Worm (Caenorhabditis elegans): Measurements from ENCODE around the gene D1054.9.

The D1054.9 gene

DNA sequence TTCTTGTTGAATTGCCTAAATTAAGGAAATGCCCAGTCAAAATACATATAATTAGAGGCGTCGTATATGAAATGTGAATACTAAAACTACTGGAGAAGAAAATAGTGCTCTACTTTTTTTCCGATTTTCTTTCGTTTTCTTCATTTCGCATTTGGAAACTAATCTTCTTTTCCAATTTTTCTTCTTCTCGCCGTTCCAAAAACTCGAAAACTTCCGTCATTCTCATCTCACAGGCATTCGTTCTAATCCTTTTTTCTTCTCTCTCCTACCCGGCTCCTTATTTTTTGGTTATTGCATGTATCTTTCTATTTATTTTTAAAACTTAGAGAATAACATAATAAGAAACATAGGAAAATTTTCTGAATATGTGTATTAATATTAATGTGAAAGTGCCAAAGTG lies 42.0 kb upstream of the D1054.9 start:
- TF ChIP-seq unc-55 (GFP tag; optimal IDR thresholded peaks at IDR 0.05) (peak; percentile 91), alr-1 (tag; optimal IDR thresholded peaks at IDR 0.05) (no peak)

ce11 chrV:10824711-10825110 lies 33.9 kb upstream of the D1054.9 start, which contains the start of gene nrx-1:
Gene nrx-1, plus strand, starts transcription at chrV:10825011.
- TF ChIP-seq egl-27 (tag; optimal IDR thresholded peaks at IDR 0.05): no peak
- TF ChIP-seq ztf-4 (tag; optimal IDR thresholded peaks at IDR 0.05): no peak
- TF ChIP-seq sem-4 (tag; optimal IDR thresholded peaks at IDR 0.05): no peak
- no peak for TF ChIP-seq nhr-10 (tag; optimal IDR thresholded peaks at IDR 0.05)
- no peak for TF ChIP-seq sma-9 (GFP tag; optimal IDR thresholded peaks at IDR 0.05)
- no peak for TF ChIP-seq sma-9 (tag; optimal IDR thresholded peaks at IDR 0.05)
- no peak for TF ChIP-seq nhr-25 (tag; optimal IDR thresholded peaks at IDR 0.05)
- TF ChIP-seq mab-5 (tag; optimal IDR thresholded peaks at IDR 0.05): no peak
- no peak for TF ChIP-seq ztf-11 (tag; optimal IDR thresholded peaks at IDR 0.05)
- TF ChIP-seq blmp-1 (tag; optimal IDR thresholded peaks at IDR 0.05; ENCODE audit: insufficient read depth): no peak
- TF ChIP-seq C34F6.9 (tag; optimal IDR thresholded peaks at IDR 0.05): no peak
- TF ChIP-seq nhr-21 (tag; optimal IDR thresholded peaks at IDR 0.05): no peak
- TF ChIP-seq aly-2 (tag; optimal IDR thresholded peaks at IDR 0.05): no peak
- TF ChIP-seq lin-39 (tag; optimal IDR thresholded peaks at IDR 0.05): no peak
- no peak for TF ChIP-seq zag-1 (tag; optimal IDR thresholded peaks at IDR 0.05)
- TF ChIP-seq crh-2 (tag; optimal IDR thresholded peaks at IDR 0.05): no peak

- no peak for TF ChIP-seq lin-11 (tag; optimal IDR thresholded peaks at IDR 0.05)
- TF ChIP-seq peb-1 (tag; optimal IDR thresholded peaks at IDR 0.05): no peak
- no peak for TF ChIP-seq R02D3.7 (tag; optimal IDR thresholded peaks at IDR 0.05)
- TF ChIP-seq mab-5 (tag; optimal IDR thresholded peaks at IDR 0.05): no peak
- no peak for TF ChIP-seq blmp-1 (tag; optimal IDR thresholded peaks at IDR 0.05; ENCODE audit: insufficient read depth)
- TF ChIP-seq snpc-4 (tag; optimal IDR thresholded peaks at IDR 0.05): no peak
- TF ChIP-seq fos-1 (tag; optimal IDR thresholded peaks at IDR 0.05): no peak
- no peak for TF ChIP-seq nhr-77 (tag; optimal IDR thresholded peaks at IDR 0.05)
- no peak for TF ChIP-seq lsy-2 (tag; optimal IDR thresholded peaks at IDR 0.05)
- no peak for TF ChIP-seq sma-9 (GFP tag; optimal IDR thresholded peaks at IDR 0.05)
- TF ChIP-seq sma-9 (tag; optimal IDR thresholded peaks at IDR 0.05): no peak
Measured at ce11 chrV:10818498-10818897, 27.6 kb upstream of the D1054.9 start.

DNA sequence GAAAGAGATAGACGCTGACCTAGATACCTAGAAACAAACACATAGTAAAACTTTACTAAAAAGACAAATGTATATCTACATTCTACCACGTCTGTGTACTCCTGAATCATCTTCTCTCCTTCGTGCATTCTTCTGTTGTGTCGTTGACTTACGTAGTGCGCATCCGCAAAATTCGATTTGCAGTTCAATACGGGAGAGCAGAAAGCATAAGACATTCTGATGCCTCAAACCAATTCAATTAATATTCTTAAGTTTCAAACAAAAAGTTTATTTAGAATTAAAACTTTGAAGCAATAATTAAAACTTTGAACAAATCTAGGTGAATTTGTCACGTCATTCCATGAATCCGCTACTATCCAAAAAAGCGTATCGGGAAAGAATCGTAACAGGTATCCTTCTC lies 26.0 kb upstream of the D1054.9 start:
- TF ChIP-seq dmd-4 (tag; optimal IDR thresholded peaks at IDR 0.05) (no peak), Y55F3AM.14 (GFP tag; optimal IDR thresholded peaks at IDR 0.05) (no peak), egl-27 (tag; optimal IDR thresholded peaks at IDR 0.05) (no peak), nhr-12 (tag; optimal IDR thresholded peaks at IDR 0.05) (no peak), nhr-77 (tag; optimal IDR thresholded peaks at IDR 0.05) (no peak), ceh-16 (tag; optimal IDR thresholded peaks at IDR 0.05) (no peak), nhr-11 (tag; optimal IDR thresholded peaks at IDR 0.05) (no peak), fos-1 (tag; optimal IDR thresholded peaks at IDR 0.05) (no peak), zag-1 (tag; optimal IDR thresholded peaks at IDR 0.05) (no peak), nhr-6 (tag; optimal IDR thresholded peaks at IDR 0.05) (no peak), mdl-1 (tag; optimal IDR thresholded peaks at IDR 0.05) (no peak), skn-1 (tag; optimal IDR thresholded peaks at IDR 0.05) (no peak), blmp-1 (tag; optimal IDR thresholded peaks at IDR 0.05; ENCODE audit: insufficient read depth) (no peak), gmeb-1 (tag; optimal IDR thresholded peaks at IDR 0.05) (no peak)

DNA sequence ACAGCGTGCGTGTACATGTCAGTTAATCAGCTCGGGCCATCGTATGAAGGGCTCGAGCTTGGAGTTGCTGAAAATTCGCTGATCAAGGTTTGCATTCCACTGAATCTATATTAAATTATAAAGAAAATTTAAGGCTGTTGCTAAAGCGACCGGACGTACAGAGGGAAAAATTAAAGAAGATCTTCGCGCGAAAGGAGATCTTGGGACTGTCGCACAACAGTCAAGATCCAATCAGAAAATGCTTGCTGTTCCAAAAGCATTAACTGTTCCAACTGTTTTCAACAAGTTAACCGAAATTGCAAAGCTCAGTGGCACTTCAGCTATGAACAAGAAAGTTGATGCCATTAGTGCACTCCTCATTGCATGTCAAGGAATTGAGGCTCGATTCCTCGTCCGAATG lies 23.5 kb upstream of the D1054.9 start:
- TF ChIP-seq lsy-2 (tag; optimal IDR thresholded peaks at IDR 0.05): no peak
- TF ChIP-seq R02D3.7 (tag; optimal IDR thresholded peaks at IDR 0.05): no peak
- no peak for TF ChIP-seq mdl-1 (tag; optimal IDR thresholded peaks at IDR 0.05)
- TF ChIP-seq aly-2 (tag; optimal IDR thresholded peaks at IDR 0.05): no peak
- no peak for TF ChIP-seq mab-5 (tag; optimal IDR thresholded peaks at IDR 0.05)
- TF ChIP-seq lin-11 (tag; optimal IDR thresholded peaks at IDR 0.05): no peak
- TF ChIP-seq dmd-4 (tag; optimal IDR thresholded peaks at IDR 0.05): no peak
- TF ChIP-seq fos-1 (tag; optimal IDR thresholded peaks at IDR 0.05): no peak
- no peak for TF ChIP-seq nhr-25 (tag; optimal IDR thresholded peaks at IDR 0.05)
- no peak for TF ChIP-seq elt-3 (tag; optimal IDR thresholded peaks at IDR 0.05)
